Fruit fly (Drosophila melanogaster): ENCODE data around the gene CG32638.

Gene CG32638

DNA sequence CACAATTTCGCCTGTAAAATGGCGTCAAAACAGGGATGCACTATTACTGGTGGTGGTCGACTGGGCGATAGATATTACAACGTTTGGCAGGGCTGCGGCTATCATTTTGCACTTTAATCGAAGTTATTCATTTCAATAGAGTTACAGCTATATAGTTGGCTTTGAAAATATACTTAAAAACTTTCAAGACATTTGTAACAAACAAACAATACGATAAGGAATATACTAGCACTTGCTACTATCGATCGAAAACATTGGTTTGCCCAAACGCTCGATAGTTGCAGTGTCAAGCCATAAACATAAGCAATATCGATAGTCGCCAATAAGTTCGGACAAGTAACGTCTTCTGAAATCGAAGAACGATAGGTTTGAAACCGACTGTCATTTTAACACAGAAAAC, 30.9 kb upstream of the CG32638 start, which contains the start of the genes Bap60 and CG12096 (continued):
- TF ChIP-seq pum (GFP tag; optimal IDR thresholded peaks at IDR 0.05) (peak; percentile 81), CG1603 (tag; optimal IDR thresholded peaks at IDR 0.05) (peak; percentile 86), Bdp1 (GFP tag; optimal IDR thresholded peaks at IDR 0.05) (peak; percentile 43), lab (GFP tag; optimal IDR thresholded peaks at IDR 0.05) (no peak), CG14667 (GFP tag; IDR thresholded peaks at IDR 0.05) (peak; percentile 54), CG7372 (GFP tag; IDR thresholded peaks at IDR 0.05) (peak; percentile 64), CG7963 (GFP tag; IDR thresholded peaks at IDR 0.05; ENCODE audit: partially characterized antibody) (peak; percentile 81), CG6791 (GFP tag; IDR thresholded peaks at IDR 0.05; ENCODE audit: partially characterized antibody) (peak; percentile 81; the same call in 2 of the 3 replicates), CG4730 (GFP tag; IDR thresholded peaks at IDR 0.05) (no peak), PHDP (tag; optimal IDR thresholded peaks at IDR 0.05) (peak; percentile 69), yki (optimal IDR thresholded peaks at IDR 0.05) (no peak), tx (GFP tag; optimal IDR thresholded peaks at IDR 0.05) (peak; percentile 69), CG17612 (GFP tag; IDR thresholded peaks at IDR 0.05) (no peak), Six4 (GFP tag; optimal IDR thresholded peaks at IDR 0.05) (peak; percentile 39), CG3995 (GFP tag; optimal IDR thresholded peaks at IDR 0.05) (peak; percentile 94), maf-S (GFP tag; optimal IDR thresholded peaks at IDR 0.05) (peak; percentile 81), tll (GFP tag; optimal IDR thresholded peaks at IDR 0.05) (peak in 1 of 2 experiments; percentile 86), Hand (GFP tag; optimal IDR thresholded peaks at IDR 0.05) (peak; percentile 14), Fer2 (tag; optimal IDR thresholded peaks at IDR 0.05) (peak; percentile 64), Atf6 (GFP tag; IDR thresholded peaks at IDR 0.05) (peak; percentile 26; the same call in 1 of the 2 replicates), Oaz (GFP tag; IDR thresholded peaks at IDR 0.05) (no peak), Dip2 (GFP tag; IDR thresholded peaks at IDR 0.05) (no peak), MTF-1 (GFP tag; optimal IDR thresholded peaks at IDR 0.05; ENCODE audit: borderline replicate concordance) (no peak), Rx (GFP tag; IDR thresholded peaks at IDR 0.05) (no peak), mirr (GFP tag; optimal IDR thresholded peaks at IDR 0.05) (peak; percentile 38), E2f2 (GFP tag; IDR thresholded peaks at IDR 0.05) (peak; percentile 52), CG4328 (GFP tag; optimal IDR thresholded peaks at IDR 0.05) (peak; percentile 66), CG10959 (GFP tag; IDR thresholded peaks at IDR 0.05) (no peak), Hr39 (optimal IDR thresholded peaks at IDR 0.05) (no peak), kni (GFP tag; optimal IDR thresholded peaks at IDR 0.05) (peak; percentile 41), crc (GFP tag; optimal IDR thresholded peaks at IDR 0.05) (peak; percentile 44), CG10654 (GFP tag; optimal IDR thresholded peaks at IDR 0.05) (peak; percentile 62), Med (GFP tag) (peak; percentile 98), CG1529 (GFP tag; optimal IDR thresholded peaks at IDR 0.05) (peak; percentile 21), CG4424 (GFP tag; optimal IDR thresholded peaks at IDR 0.05) (peak; percentile 51), gcm2 (GFP tag; optimal IDR thresholded peaks at IDR 0.05) (no peak), CG8944 (GFP tag; optimal IDR thresholded peaks at IDR 0.05) (peak; percentile 73), ewg (GFP tag; optimal IDR thresholded peaks at IDR 0.05) (peak; percentile 45), ems (GFP tag; optimal IDR thresholded peaks at IDR 0.05) (peak; percentile 81), Rfx (GFP tag; IDR thresholded peaks at IDR 0.05) (peak; percentile 76), CG12391 (tag; optimal IDR thresholded peaks at IDR 0.05) (peak; percentile 86), ERR (GFP tag; optimal IDR thresholded peaks at IDR 0.05) (peak; percentile 64), CG17361 (GFP tag; IDR thresholded peaks at IDR 0.05) (peak; percentile 84), CG1832 (GFP tag; optimal IDR thresholded peaks at IDR 0.05) (no peak), CG15514 (GFP tag; optimal IDR thresholded peaks at IDR 0.05) (peak; percentile 68), CG5180 (GFP tag; optimal IDR thresholded peaks at IDR 0.05) (peak; percentile 51), pho (GFP tag; optimal IDR thresholded peaks at IDR 0.05) (peak; percentile 84), CG30403 (GFP tag; optimal IDR thresholded peaks at IDR 0.05) (peak; percentile 82), slbo (GFP tag; IDR thresholded peaks at IDR 0.05) (peak; percentile 80), CG10209 (GFP tag; optimal IDR thresholded peaks at IDR 0.05) (peak; percentile 52), Awh (GFP tag; IDR thresholded peaks at IDR 0.05) (no peak), MBD-R2 (GFP tag; IDR thresholded peaks at IDR 0.05) (peak; percentile 79)
